Worm (Caenorhabditis elegans) whole organism, L3 larva: ENCODE data around the gene Y11D7A.3.

Experiments used
- ama-1 ChIP-seq: fragments of 150-350 bp; optimal IDR thresholded peaks from 2 replicates; lab custom pipeline; 2018
- ceh-16 ChIP-seq: sonication (generic microtip); optimal IDR thresholded peaks from 2 replicates; lab custom pipeline; 2017; ENCODE audit warnings: missing biosample characterization, missing genetic modification characterization
- egl-27 ChIP-seq: sonication (generic microtip); optimal IDR thresholded peaks from 4 replicates; lab custom pipeline; 2017; ENCODE audit warnings: missing biosample characterization, missing genetic modification reagents, missing genetic modification characterization
- elt-2 ChIP-seq: sonication (generic microtip); optimal IDR thresholded peaks from 2 replicates; lab custom pipeline; 2016; ENCODE audit warnings: missing genetic modification reagents, mild to moderate bottlenecking, missing genetic modification characterization, missing compliant biosample characterization
- elt-3 ChIP-seq, 3 experiments: fragments of 150-350 bp in 1 of 3; sonication (generic microtip) in 2 of 3; optimal IDR thresholded peaks; 2 replicates in 2 of 3; 4 replicates in 1 of 3; lab custom pipeline; 2014 to 2017; ENCODE audit warnings: missing biosample characterization in 3 of 3, missing genetic modification characterization in 3 of 3
- mdl-1 ChIP-seq: fragments of 150-350 bp; optimal IDR thresholded peaks from 2 replicates; lab custom pipeline; 2014; ENCODE audit warnings: missing biosample characterization, missing genetic modification characterization
- nfya-1 ChIP-seq: sonication (generic microtip); optimal IDR thresholded peaks from 2 replicates; lab custom pipeline; 2017; ENCODE audit warnings: missing genetic modification characterization, mild to moderate bottlenecking, missing compliant biosample characterization, antibody characterized with exemption, moderate library complexity; ENCODE audit not compliant: insufficient read depth
- nhr-237 ChIP-seq: fragments of 150-350 bp; optimal IDR thresholded peaks from 2 replicates; lab custom pipeline; 2014; ENCODE audit warnings: missing biosample characterization, missing genetic modification characterization
- nhr-43 ChIP-seq: sonication (generic microtip); optimal IDR thresholded peaks from 2 replicates; lab custom pipeline; 2016; ENCODE audit warnings: mild to moderate bottlenecking, missing genetic modification characterization, missing compliant biosample characterization; ENCODE audit not compliant: poor library complexity, severe bottlenecking
- nhr-76 ChIP-seq: fragments of 150-350 bp; sonication (generic microtip); optimal IDR thresholded peaks from 5 replicates; lab custom pipeline; 2014; ENCODE audit warnings: missing biosample characterization, missing genetic modification characterization

ce11 chrIV:9260334-9260733 lies 27.4 kb downstream of the Y11D7A.3 start:
- TF ChIP-seq nhr-237 (tag; lab: Kevin White, UChicago), result no peak
- TF ChIP-seq egl-27, result no peak
- TF ChIP-seq nhr-43 (tag; lab: Kevin White, UChicago), result no peak
- TF ChIP-seq ama-1, result peak; percentile 4
- TF ChIP-seq nhr-76 (tag; lab: Kevin White, UChicago), result no peak
- no peak for TF ChIP-seq ceh-16 (tag; lab: Kevin White, UChicago)
- TF ChIP-seq elt-3 (tag; optimal IDR thresholded peaks at IDR 0.05; lab: Kevin White, UChicago), result no peak
- no peak for TF ChIP-seq nfya-1
- no peak for TF ChIP-seq mdl-1
- TF ChIP-seq elt-2 (tag; lab: Kevin White, UChicago), result no peak
